Worm (Caenorhabditis elegans) whole organism, L1 larva: Measurements from ENCODE around the gene blos-2.

Source experiments
- C16A3.4 ChIP-seq: fragments of 150-350 bp; optimal IDR thresholded peaks from 2 replicates; lab custom pipeline; 2014; ENCODE audit warnings: missing biosample characterization, missing genetic modification characterization
- Y116A8C.19 ChIP-seq: sonication (generic microtip); optimal IDR thresholded peaks from 2 replicates; lab custom pipeline; 2016; ENCODE audit warnings: missing compliant biosample characterization, missing genetic modification characterization, borderline replicate concordance
- aha-1 ChIP-seq: fragments of 150-350 bp; optimal IDR thresholded peaks from 2 replicates; lab custom pipeline; 2014; ENCODE audit warnings: missing biosample characterization, missing genetic modification characterization
- ama-1 ChIP-seq: fragments of 150-350 bp; optimal IDR thresholded peaks from 2 replicates; lab custom pipeline; 2014
- ceh-8 ChIP-seq: fragments of 200-800 bp; sonication (Bioruptor generic); optimal IDR thresholded peaks from 2 replicates; lab custom pipeline; 2018; ENCODE audit warnings: mild to moderate bottlenecking, missing genetic modification characterization, moderate library complexity, missing compliant biosample characterization
- ceh-82 ChIP-seq, 3 experiments: fragments of 150-350 bp in 1 of 3; sonication (generic microtip) in 2 of 3; optimal IDR thresholded peaks; 2 replicates each; lab custom pipeline; 2014 to 2017; ENCODE audit warnings: missing biosample characterization in 3 of 3, missing genetic modification characterization in 3 of 3
- ceh-88 ChIP-seq: fragments of 200-800 bp; sonication (Bioruptor generic); IDR thresholded peaks from 2 replicates; pipeline ENCODE4 v1.3.6; 2022; ENCODE audit warnings: missing genetic modification characterization, missing compliant biosample characterization
- ceh-90 ChIP-seq: sonication (generic microtip); optimal IDR thresholded peaks from 2 replicates; lab custom pipeline; 2016; ENCODE audit warnings: missing genetic modification characterization, missing compliant biosample characterization
- dpl-1 ChIP-seq, 3 experiments: fragments of 150-350 bp in 2 of 3; sonication (generic microtip) in 1 of 3; optimal IDR thresholded peaks; 2 replicates each; lab custom pipeline; 2014 to 2017; ENCODE audit warnings: missing biosample characterization in 3 of 3, missing genetic modification characterization in 3 of 3, missing genetic modification reagents in 3 of 3
- dsc-1 ChIP-seq: sonication (generic microtip); optimal IDR thresholded peaks from 2 replicates; lab custom pipeline; 2016; ENCODE audit warnings: mild to moderate bottlenecking, missing genetic modification characterization, missing compliant biosample characterization
- efl-3 ChIP-seq: fragments of 200-800 bp; sonication (Bioruptor generic); optimal IDR thresholded peaks from 2 replicates; lab custom pipeline; 2018; ENCODE audit warnings: mild to moderate bottlenecking, missing genetic modification characterization, missing compliant biosample characterization
- egl-27 ChIP-seq, 2 experiments: fragments of 150-350 bp in 1 of 2; sonication (generic microtip); optimal IDR thresholded peaks; 3 replicates each; lab custom pipeline; 2017 to 2018; ENCODE audit warnings: missing biosample characterization in 2 of 2, missing genetic modification characterization in 2 of 2, missing genetic modification reagents in 2 of 2
- elt-2 ChIP-seq: sonication (generic microtip); optimal IDR thresholded peaks from 2 replicates; lab custom pipeline; 2016; ENCODE audit warnings: missing genetic modification characterization, mild to moderate bottlenecking, inconsistent platforms, missing compliant biosample characterization, missing genetic modification reagents
- elt-3 ChIP-seq, 6 experiments: fragments of 150-350 bp in 1 of 6; sonication (generic microtip); optimal IDR thresholded peaks; 2 replicates each; lab custom pipeline; 2017 to 2018; ENCODE audit warnings: missing biosample characterization in 6 of 6, missing genetic modification characterization in 6 of 6, inconsistent platforms in 1 of 6
- fkh-10 ChIP-seq: sonication (generic microtip); optimal IDR thresholded peaks from 2 replicates; lab custom pipeline; 2017; ENCODE audit warnings: missing biosample characterization, missing genetic modification reagents, missing genetic modification characterization
- fkh-8 ChIP-seq: sonication (generic microtip); optimal IDR thresholded peaks from 2 replicates; lab custom pipeline; 2016; ENCODE audit warnings: mild to moderate bottlenecking, missing genetic modification characterization, missing compliant biosample characterization
- grh-1 ChIP-seq: fragments of 200-800 bp; sonication (Bioruptor generic); IDR thresholded peaks from 2 replicates; pipeline ENCODE4 v1.3.6; 2022; ENCODE audit warnings: missing genetic modification reagents, missing genetic modification characterization, missing compliant biosample characterization
- hlh-17 ChIP-seq: fragments of 200-800 bp; sonication (Bioruptor generic); optimal IDR thresholded peaks from 2 replicates; lab custom pipeline; 2018; ENCODE audit warnings: missing genetic modification characterization, mild to moderate bottlenecking, missing compliant biosample characterization, moderate library complexity, borderline replicate concordance
- hpl-2 ChIP-seq: fragments of 150-350 bp; optimal IDR thresholded peaks from 2 replicates; lab custom pipeline; 2014; ENCODE audit warnings: missing biosample characterization, missing genetic modification reagents, missing genetic modification characterization
- lin-13 ChIP-seq: fragments of 150-350 bp; optimal IDR thresholded peaks from 2 replicates; lab custom pipeline; 2014; ENCODE audit warnings: missing biosample characterization, missing genetic modification reagents, missing genetic modification characterization
- lin-15B ChIP-seq: fragments of 150-350 bp; sonication (generic microtip); optimal IDR thresholded peaks from 3 replicates; lab custom pipeline; 2014; ENCODE audit warnings: missing biosample characterization, missing genetic modification characterization
- lin-35 ChIP-seq, 2 experiments: fragments of 150-350 bp; optimal IDR thresholded peaks; 2 replicates each; lab custom pipeline; 2014; ENCODE audit warnings: missing biosample characterization in 2 of 2, missing genetic modification characterization in 2 of 2, missing genetic modification reagents in 2 of 2
- lin-39 ChIP-seq: fragments of 150-350 bp; optimal IDR thresholded peaks from 2 replicates; lab custom pipeline; 2014; ENCODE audit warnings: missing biosample characterization, missing genetic modification reagents, missing genetic modification characterization
- lir-3 ChIP-seq: sonication (generic microtip); optimal IDR thresholded peaks from 2 replicates; lab custom pipeline; 2016; ENCODE audit warnings: mild to moderate bottlenecking, missing genetic modification characterization, moderate library complexity, missing compliant biosample characterization; ENCODE audit not compliant: poor library complexity
- lsy-2 ChIP-seq, 2 experiments: fragments of 150-350 bp; optimal IDR thresholded peaks; 2 replicates each; lab custom pipeline; 2014; ENCODE audit warnings: missing biosample characterization in 2 of 2, missing genetic modification characterization in 2 of 2
- mdl-1 ChIP-seq, 2 experiments: fragments of 150-350 bp; optimal IDR thresholded peaks; 2 replicates each; lab custom pipeline; 2014 to 2017; ENCODE audit warnings: missing biosample characterization in 2 of 2, missing genetic modification characterization in 2 of 2, inconsistent platforms in 1 of 2
- nhr-11 ChIP-seq: fragments of 150-350 bp; optimal IDR thresholded peaks from 2 replicates; lab custom pipeline; 2014; ENCODE audit warnings: missing biosample characterization, missing genetic modification characterization
- nhr-12 ChIP-seq: sonication (generic microtip); optimal IDR thresholded peaks from 2 replicates; lab custom pipeline; 2017; ENCODE audit warnings: missing biosample characterization, missing genetic modification characterization
- nhr-19 ChIP-seq: fragments of 200-800 bp; sonication (Bioruptor generic); conservative IDR thresholded peaks from 2 replicates; pipeline ENCODE4 v1.3.6; 2022; ENCODE audit warnings: missing genetic modification characterization, missing compliant biosample characterization
- nhr-237 ChIP-seq: fragments of 150-350 bp; optimal IDR thresholded peaks from 2 replicates; lab custom pipeline; 2014; ENCODE audit warnings: missing biosample characterization, missing genetic modification characterization
- nhr-28 ChIP-seq: fragments of 150-350 bp; optimal IDR thresholded peaks from 2 replicates; lab custom pipeline; 2014; ENCODE audit warnings: missing biosample characterization, missing genetic modification characterization
- nhr-47 ChIP-seq: sonication (generic microtip); optimal IDR thresholded peaks from 2 replicates; lab custom pipeline; 2016; ENCODE audit warnings: mild to moderate bottlenecking, missing genetic modification characterization, moderate library complexity, missing compliant biosample characterization
- nhr-71 ChIP-seq: sonication (generic microtip); optimal IDR thresholded peaks from 2 replicates; lab custom pipeline; 2016; ENCODE audit warnings: mild to moderate bottlenecking, missing genetic modification characterization, moderate library complexity, missing compliant biosample characterization
- nhr-76 ChIP-seq: sonication (generic microtip); optimal IDR thresholded peaks from 2 replicates; lab custom pipeline; 2017; ENCODE audit warnings: missing biosample characterization, missing genetic modification characterization
- nhr-77 ChIP-seq: fragments of 150-350 bp; optimal IDR thresholded peaks from 2 replicates; lab custom pipeline; 2014; ENCODE audit warnings: missing biosample characterization, missing genetic modification characterization
- nhr-85 ChIP-seq: sonication (generic microtip); peaks from one replicate; lab custom pipeline; 2016; ENCODE audit warnings: missing genetic modification characterization, inconsistent platforms, missing compliant biosample characterization
- nhr-90 ChIP-seq: sonication (generic microtip); optimal IDR thresholded peaks from 2 replicates; lab custom pipeline; 2016; ENCODE audit warnings: mild to moderate bottlenecking, missing genetic modification characterization, missing compliant biosample characterization; ENCODE audit not compliant: poor library complexity
- pax-3 ChIP-seq: fragments of 200-800 bp; sonication (Bioruptor generic); optimal IDR thresholded peaks from 2 replicates; lab custom pipeline; 2018; ENCODE audit warnings: mild to moderate bottlenecking, missing genetic modification characterization, moderate library complexity, missing compliant biosample characterization
- pqm-1 ChIP-seq: sonication (generic microtip); optimal IDR thresholded peaks from 3 replicates; lab custom pipeline; 2017; ENCODE audit warnings: missing biosample characterization, missing genetic modification characterization
- skn-1 ChIP-seq: fragments of 150-350 bp; optimal IDR thresholded peaks from 2 replicates; lab custom pipeline; 2014; ENCODE audit warnings: missing biosample characterization, missing genetic modification characterization
- snpc-4 ChIP-seq: fragments of 150-350 bp; optimal IDR thresholded peaks from 2 replicates; lab custom pipeline; 2014; ENCODE audit warnings: missing biosample characterization, missing genetic modification characterization
- snu-23 ChIP-seq: sonication (generic microtip); optimal IDR thresholded peaks from 2 replicates; lab custom pipeline; 2016; ENCODE audit warnings: missing genetic modification characterization, missing compliant biosample characterization
- sox-4 ChIP-seq: sonication (generic microtip); optimal IDR thresholded peaks from 2 replicates; lab custom pipeline; 2016; ENCODE audit warnings: missing genetic modification characterization, missing compliant biosample characterization
- swsn-7 ChIP-seq: sonication (generic microtip); optimal IDR thresholded peaks from 2 replicates; lab custom pipeline; 2016; ENCODE audit warnings: missing genetic modification characterization, missing compliant biosample characterization
- unc-130 ChIP-seq: fragments of 150-350 bp; optimal IDR thresholded peaks from 2 replicates; lab custom pipeline; 2017; ENCODE audit warnings: missing biosample characterization, missing genetic modification characterization, inconsistent platforms
- unc-30 ChIP-seq: sonication (generic microtip); optimal IDR thresholded peaks from 2 replicates; lab custom pipeline; 2017; ENCODE audit warnings: missing biosample characterization, missing genetic modification characterization
- unc-62 ChIP-seq: fragments of 150-350 bp; optimal IDR thresholded peaks from 2 replicates; lab custom pipeline; 2014; ENCODE audit warnings: missing biosample characterization, missing genetic modification reagents, missing genetic modification characterization
- unc-86 ChIP-seq: sonication (generic microtip); optimal IDR thresholded peaks from 2 replicates; lab custom pipeline; 2016; ENCODE audit warnings: missing genetic modification characterization, missing compliant biosample characterization
- vab-15 ChIP-seq: sonication (generic microtip); optimal IDR thresholded peaks from 2 replicates; lab custom pipeline; 2017; ENCODE audit warnings: missing genotype, mild to moderate bottlenecking, missing genetic modification characterization, missing compliant biosample characterization
- zip-4 ChIP-seq: fragments of 200-800 bp; sonication (Bioruptor generic); optimal IDR thresholded peaks from 2 replicates; lab custom pipeline; 2018; ENCODE audit warnings: mild to moderate bottlenecking, missing genetic modification characterization, moderate library complexity, missing compliant biosample characterization
- ztf-11 ChIP-seq, 2 experiments: sonication (generic microtip); optimal IDR thresholded peaks; 2 replicates each; lab custom pipeline; 2016 to 2017; ENCODE audit warnings: missing genetic modification characterization in 2 of 2, missing biosample characterization in 1 of 2, missing compliant biosample characterization in 1 of 2
- ztf-4 ChIP-seq: fragments of 150-350 bp; optimal IDR thresholded peaks from 2 replicates; lab custom pipeline; 2014; ENCODE audit warnings: missing biosample characterization, missing genetic modification characterization

Gene blos-2

ce11 chrIV:6376473-6377115 is 42.6 kb downstream of the blos-2 start, which contains the start of the genes hrpf-2 and bli-6 (continued):
- TF ChIP-seq ceh-88 (GFP tag; lab: Robert Waterston, UW) (no peak), lir-3 (tag; lab: Kevin White, UChicago) (peak; percentile 57), grh-1 (GFP tag; lab: Robert Waterston, UW) (no peak), hlh-17 (GFP tag; lab: Kevin White, UChicago) (no peak), nhr-12 (no peak), aha-1 (tag; lab: Kevin White, UChicago) (no peak), sox-4 (peak; percentile 4), unc-86 (tag; lab: Kevin White, UChicago) (peak; percentile 77), ceh-90 (tag; lab: Kevin White, UChicago) (no peak), pax-3 (no peak), snpc-4 (tag; lab: Kevin White, UChicago) (peak; percentile 59), nhr-237 (tag; lab: Kevin White, UChicago) (no peak), ztf-4 (no peak), hpl-2 (GFP tag; lab: Kevin White, UChicago) (no peak), nhr-77 (peak; percentile 58), nhr-71 (tag; lab: Kevin White, UChicago) (peak; percentile 89), pqm-1 (tag; lab: Kevin White, UChicago) (no peak), nhr-90 (tag; lab: Kevin White, UChicago) (peak; percentile 63), egl-27 (tag; optimal IDR thresholded peaks at IDR 0.05; lab: Kevin White, UChicago) (no peak), nhr-47 (tag; lab: Kevin White, UChicago) (peak; percentile 85), efl-3 (GFP tag; lab: Kevin White, UChicago) (no peak), dpl-1 (GFP tag; optimal IDR thresholded peaks at IDR 0.05; lab: Kevin White, UChicago) (peak; percentile 79 to 87 (median 86)), unc-62 (GFP tag; lab: Kevin White, UChicago) (no peak), nhr-85 (tag; lab: Kevin White, UChicago) (peak; percentile 86), nhr-28 (tag; lab: Kevin White, UChicago) (no peak), ceh-8 (no peak), swsn-7 (tag; lab: Kevin White, UChicago) (peak; percentile 72), lin-15B (tag; lab: Kevin White, UChicago) (peak; percentile 93), nhr-19 (GFP tag; lab: Robert Waterston, UW) (peak; percentile 72), elt-2 (tag; lab: Kevin White, UChicago) (peak; percentile 18), ztf-11 (tag; optimal IDR thresholded peaks at IDR 0.05; lab: Kevin White, UChicago) (peak in 1 of 2 experiments; percentile 31), lsy-2 (tag; optimal IDR thresholded peaks at IDR 0.05; lab: Kevin White, UChicago) (peak; percentile 83 to 91), nhr-76 (no peak), fkh-10 (no peak), Y116A8C.19 (no peak), snu-23 (GFP tag; lab: Kevin White, UChicago) (peak; percentile 85), ama-1 (no peak), lin-39 (tag; lab: Kevin White, UChicago) (peak; percentile 30), lin-13 (GFP tag; lab: Kevin White, UChicago) (peak; percentile 74), unc-130 (tag; lab: Kevin White, UChicago) (peak; percentile 34), zip-4 (GFP tag; lab: Kevin White, UChicago) (peak; percentile 3), fkh-8 (tag; lab: Kevin White, UChicago) (peak; percentile 64), mdl-1 (tag; optimal IDR thresholded peaks at IDR 0.05; lab: Kevin White, UChicago) (peak in 1 of 2 experiments; percentile 54), skn-1 (tag; lab: Kevin White, UChicago) (peak; percentile 91), dsc-1 (tag; lab: Kevin White, UChicago) (peak; percentile 72), elt-3 (tag; optimal IDR thresholded peaks at IDR 0.05; lab: Kevin White, UChicago) (peak in 2 of 6 experiments; percentile 66 to 70), nhr-11 (tag; lab: Kevin White, UChicago) (no peak), vab-15 (peak; percentile 5), unc-30 (tag; lab: Kevin White, UChicago) (no peak), lin-35 (GFP tag; optimal IDR thresholded peaks at IDR 0.05; lab: Kevin White, UChicago) (peak; percentile 85 to 91), C16A3.4 (tag; lab: Kevin White, UChicago) (peak; percentile 84), ceh-82 (tag; optimal IDR thresholded peaks at IDR 0.05; lab: Kevin White, UChicago) (peak; percentile 20 to 78 (median 46))
